Worm (Caenorhabditis elegans) whole organism, dauer: Measurements from ENCODE around the gene F20D6.5.

Source experiments
- unc-62 ChIP-seq: sonication (generic microtip); optimal IDR thresholded peaks from 2 replicates; lab custom pipeline; 2017; ENCODE audit warnings: missing biosample characterization, missing genetic modification reagents, missing genetic modification characterization

The F20D6.5 gene

ce11 chrV:8163199-8163598, 1.4 kb downstream of the F20D6.5 start:
- no peak for TF ChIP-seq unc-62

- no peak for TF ChIP-seq unc-62
Measured at ce11 chrV:8168219-8168962, 6.6 kb downstream of the F20D6.5 start, which contains the start of gene F20D6.8. Gene F20D6.8, minus strand, starts transcription at chrV:8168269.

- no peak for TF ChIP-seq unc-62
Measured at ce11 chrV:8169150-8169549, 7.4 kb downstream of the F20D6.5 start.

- no peak for TF ChIP-seq unc-62
Measured at ce11 chrV:8170300-8170699, 8.5 kb downstream of the F20D6.5 start.

- TF ChIP-seq unc-62 = no peak
Measured at ce11 chrV:8171688-8172087, 9.9 kb downstream of the F20D6.5 start.

ce11 chrV:8177349-8177748, 15.6 kb downstream of the F20D6.5 start, which contains the start of gene F20D6.9:
Gene F20D6.9, minus strand, starts transcription at chrV:8177449.
- TF ChIP-seq unc-62 = no peak

- no peak for TF ChIP-seq unc-62
Measured at ce11 chrV:8178279-8178678, 16.5 kb downstream of the F20D6.5 start.

- no peak for TF ChIP-seq unc-62
Measured at ce11 chrV:8178914-8179542, 17.3 kb downstream of the F20D6.5 start, which contains the start of gene srp-7. Gene srp-7, plus strand, starts transcription at chrV:8179126.

- TF ChIP-seq unc-62 = no peak
Measured at ce11 chrV:8183384-8183783, 21.6 kb downstream of the F20D6.5 start, which contains the start of gene srp-8. Gene srp-8, plus strand, starts transcription at chrV:8183684.

- TF ChIP-seq unc-62 = no peak
Measured at ce11 chrV:8185737-8186136, 24.0 kb downstream of the F20D6.5 start, which contains the start of gene F20D6.2. Gene F20D6.2, plus strand, starts transcription at chrV:8186037.

ce11 chrV:8188421-8188820, 26.7 kb downstream of the F20D6.5 start, which contains the start of gene F20D6.15:
Gene F20D6.15, minus strand, starts transcription at chrV:8188467.
- no peak for TF ChIP-seq unc-62

ce11 chrV:8190016-8190415, 28.3 kb downstream of the F20D6.5 start, which contains the start of gene F20D6.12:
Gene F20D6.12, minus strand, starts transcription at chrV:8190116.
- no peak for TF ChIP-seq unc-62

- no peak for TF ChIP-seq unc-62
Measured at ce11 chrV:8190430-8190829, 28.7 kb downstream of the F20D6.5 start, which contains the start of gene F20D6.1. Gene F20D6.1, plus strand, starts transcription at chrV:8190730.

ce11 chrV:8195889-8196418, 34.2 kb downstream of the F20D6.5 start, which contains the start of gene F20D6.10:
Gene F20D6.10, minus strand, starts transcription at chrV:8195939.
- TF ChIP-seq unc-62 = no peak

- no peak for TF ChIP-seq unc-62
Measured at ce11 chrV:8196993-8197392, 35.2 kb downstream of the F20D6.5 start.

ce11 chrV:8198994-8199393, 37.2 kb downstream of the F20D6.5 start, which contains the start of gene F20D6.11:
Gene F20D6.11, minus strand, starts transcription at chrV:8199094.
- TF ChIP-seq unc-62 = no peak

ce11 chrV:8201229-8201858, 39.6 kb downstream of the F20D6.5 start, which contains the start of gene cri-2:
Gene cri-2, plus strand, starts transcription at chrV:8201808.
- no peak for TF ChIP-seq unc-62
